Fruit fly (Drosophila melanogaster): ENCODE data around the gene Eno.

Gene Eno

dm6 chr2L:1729607-1730011 is at the start of gene Eno, which contains the start of gene CG31937:
Gene Eno, minus strand, starts transcription at chr2L:1729636.
Gene CG31937, plus strand, starts transcription at chr2L:1729887.
- TF ChIP-seq CTCF (optimal IDR thresholded peaks at IDR 0.05) (no peak), CG8478 (optimal IDR thresholded peaks at IDR 0.05) (no peak)

- no peak for TF ChIP-seq CTCF (optimal IDR thresholded peaks at IDR 0.05)
- TF ChIP-seq CG8478 (optimal IDR thresholded peaks at IDR 0.05), result no peak
Observed at dm6 chr2L:1758853-1759252, 29.4 kb upstream of the Eno start, which contains the start of gene CG17650. Gene CG17650, minus strand, starts transcription at chr2L:1759093.

dm6 chr2L:1756351-1756750 is 26.9 kb upstream of the Eno start, which contains the start of gene Gr22f:
Gene Gr22f, minus strand, starts transcription at chr2L:1756451.
- TF ChIP-seq CG8478 (optimal IDR thresholded peaks at IDR 0.05) (no peak), CTCF (optimal IDR thresholded peaks at IDR 0.05) (no peak)

dm6 chr2L:1751953-1752352 is 22.5 kb upstream of the Eno start, which contains the start of the genes CG17712 and CG17648:
Gene CG17712, minus strand, starts transcription at chr2L:1752122.
Gene CG17648, plus strand, starts transcription at chr2L:1752308.
- TF ChIP-seq CTCF (optimal IDR thresholded peaks at IDR 0.05) (no peak), CG8478 (optimal IDR thresholded peaks at IDR 0.05) (no peak)

- TF ChIP-seq CTCF (optimal IDR thresholded peaks at IDR 0.05) (no peak), CG8478 (optimal IDR thresholded peaks at IDR 0.05) (no peak)
Observed at dm6 chr2L:1748410-1748809, 19.0 kb upstream of the Eno start.

- TF ChIP-seq CG8478 (optimal IDR thresholded peaks at IDR 0.05), result no peak
- TF ChIP-seq CTCF (optimal IDR thresholded peaks at IDR 0.05), result no peak
Observed at dm6 chr2L:1743800-1744199, 14.4 kb upstream of the Eno start.

- TF ChIP-seq CG8478 (optimal IDR thresholded peaks at IDR 0.05) (no peak), CTCF (optimal IDR thresholded peaks at IDR 0.05) (no peak)
Observed at dm6 chr2L:1740095-1740494, 10.7 kb upstream of the Eno start.

dm6 chr2L:1738054-1738453 is 8.6 kb upstream of the Eno start:
- TF ChIP-seq CG8478 (optimal IDR thresholded peaks at IDR 0.05) (no peak), CTCF (optimal IDR thresholded peaks at IDR 0.05) (no peak)

dm6 chr2L:1737057-1737581 is 7.7 kb upstream of the Eno start:
- TF ChIP-seq CTCF (optimal IDR thresholded peaks at IDR 0.05) (no peak), CG8478 (optimal IDR thresholded peaks at IDR 0.05) (no peak)

- no peak for TF ChIP-seq CG8478 (optimal IDR thresholded peaks at IDR 0.05)
- no peak for TF ChIP-seq CTCF (optimal IDR thresholded peaks at IDR 0.05)
Observed at dm6 chr2L:1735133-1735532, 5.7 kb upstream of the Eno start.

dm6 chr2L:1733155-1733813 is 3.8 kb upstream of the Eno start:
- TF ChIP-seq CG8478 (optimal IDR thresholded peaks at IDR 0.05) (no peak), CTCF (optimal IDR thresholded peaks at IDR 0.05) (no peak)

dm6 chr2L:1732189-1732588 is 2.8 kb upstream of the Eno start, which contains the start of the genes CG17652 and CG17646:
Gene CG17652, minus strand, starts transcription at chr2L:1732356.
Gene CG17646, plus strand, starts transcription at chr2L:1732524.
- TF ChIP-seq CG8478 (optimal IDR thresholded peaks at IDR 0.05) (no peak), CTCF (optimal IDR thresholded peaks at IDR 0.05) (no peak)

- TF ChIP-seq CG8478 (optimal IDR thresholded peaks at IDR 0.05) (no peak), CTCF (optimal IDR thresholded peaks at IDR 0.05) (no peak)
Observed at dm6 chr2L:1730914-1731313, 1.5 kb upstream of the Eno start.

dm6 chr2L:1728620-1728944 is 854 bp downstream of the Eno start, which contains the start of gene Rrp40:
Gene Rrp40, plus strand, starts transcription at chr2L:1728732.
- TF ChIP-seq CG8478 (optimal IDR thresholded peaks at IDR 0.05), result no peak
- TF ChIP-seq CTCF (optimal IDR thresholded peaks at IDR 0.05), result no peak

dm6 chr2L:1727826-1728619 is 1.4 kb downstream of the Eno start:
- TF ChIP-seq CG8478 (optimal IDR thresholded peaks at IDR 0.05), result no peak
- no peak for TF ChIP-seq CTCF (optimal IDR thresholded peaks at IDR 0.05)

All from S2 (cell line).